Fruit fly (Drosophila melanogaster) whole organism, wandering third instar larva: ENCODE measurements around the gene Dhod.

Experiments
- CrebA ChIP-seq: fragments of 200-800 bp; sonication (Bioruptor generic); optimal IDR thresholded peaks from 2 replicates; lab custom pipeline; 2016; ENCODE audit warnings: missing biosample characterization, mild to moderate bottlenecking, missing genetic modification characterization, borderline replicate concordance
- Sp1 ChIP-seq: fragments of 200-800 bp; sonication (Bioruptor generic); optimal IDR thresholded peaks from 3 replicates; lab custom pipeline; 2019; ENCODE audit warnings: missing biosample characterization, mild to moderate bottlenecking, missing genetic modification characterization, moderate library complexity
- dl ChIP-seq, 2 experiments: fragments of 175-275, 200-275 bp in 1 of 2; fragments of 200-275 bp in 1 of 2; sonication (Bioruptor generic); optimal IDR thresholded peaks; lab custom pipeline; 2018; ENCODE audit warnings: mild to moderate bottlenecking in 2 of 2, missing biosample characterization in 2 of 2, missing genetic modification characterization in 2 of 2, moderate library complexity in 2 of 2; ENCODE audit not compliant: partially characterized antibody in 2 of 2, insufficient read depth in 1 of 2
- fru ChIP-seq: fragments of 200-800 bp; sonication (Bioruptor generic); optimal IDR thresholded peaks from 3 replicates; lab custom pipeline; 2016; ENCODE audit warnings: missing biosample characterization, mild to moderate bottlenecking, missing genetic modification characterization
- lola ChIP-seq: fragments of >200 bp; optimal IDR thresholded peaks from 2 replicates; lab custom pipeline; 2017; ENCODE audit warnings: missing biosample characterization, missing genetic modification characterization
- sage ChIP-seq: fragments of 200-800 bp; sonication (Bioruptor generic); optimal IDR thresholded peaks from 2 replicates; lab custom pipeline; 2016; ENCODE audit warnings: missing biosample characterization, mild to moderate bottlenecking, missing genetic modification characterization

- TF ChIP-seq sage (GFP tag; lab: Kevin White, UChicago) (no peak), dl (GFP tag; optimal IDR thresholded peaks at IDR 0.05; lab: Kevin White, UChicago; ENCODE audit: insufficient read depth in 1 of 2, partially characterized antibody in 2 of 2) (no peak), fru (no peak), lola (no peak), Sp1 (GFP tag; lab: Kevin White, UChicago) (no peak), CrebA (GFP tag; lab: Kevin White, UChicago) (no peak)
Measured at dm6 chr3R:8642376-8642966, 10.2 kb downstream of the Dhod start.
